Worm (Caenorhabditis elegans): ENCODE measurements around the gene K09D9.14.

Gene K09D9.14

DNA sequence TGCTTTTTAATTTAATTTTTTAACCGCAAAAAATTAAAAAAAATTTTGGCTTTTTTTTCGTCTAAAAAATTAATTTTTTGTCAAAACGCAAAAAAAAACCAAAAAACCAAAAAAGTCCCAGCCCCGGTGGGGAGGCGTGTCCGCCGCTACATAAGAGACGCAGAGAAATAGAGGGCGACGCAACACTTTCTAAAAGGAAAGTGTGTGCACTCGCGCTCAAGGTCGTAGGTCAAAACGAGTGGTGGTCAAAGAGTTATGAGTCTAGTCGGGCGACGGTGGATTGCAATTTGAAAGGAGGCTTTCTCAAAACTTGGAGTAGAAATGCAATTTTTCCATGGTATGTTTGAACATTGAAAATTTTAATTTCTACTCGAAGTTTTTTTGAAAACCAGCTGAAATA, 17.1 kb downstream of the K09D9.14 start (continued):
- TF ChIP-seq cebp-1 (GFP tag; IDR thresholded peaks at IDR 0.05) = no peak
- no peak for TF ChIP-seq cebp-1 (tag; optimal IDR thresholded peaks at IDR 0.05)
- no peak for TF ChIP-seq sea-2 (GFP tag; IDR thresholded peaks at IDR 0.05)

DNA sequence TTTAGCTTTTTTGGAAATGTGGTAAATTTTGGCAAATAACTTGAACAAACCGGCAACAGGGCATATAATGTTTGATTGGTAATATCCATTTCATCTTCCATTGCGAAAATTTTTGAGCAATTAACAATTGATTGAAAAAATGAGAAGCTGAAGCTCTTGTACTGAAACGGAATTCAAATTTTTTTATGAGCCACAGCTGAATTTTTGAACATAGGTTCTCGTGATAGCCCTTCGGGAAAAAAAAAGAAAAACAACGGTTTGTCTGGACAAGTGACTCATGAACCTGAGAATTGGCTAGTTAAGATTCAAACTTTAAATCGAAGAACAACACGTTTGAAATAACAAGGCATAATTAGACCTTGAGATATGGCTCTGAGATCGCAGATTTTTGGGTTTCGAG, 25.8 kb downstream of the K09D9.14 start, which contains the start of gene srx-62:
srx-62 (minus strand) TSS at position 101 of the 400 bp plus-strand sequence.
- TF ChIP-seq egrh-3 (GFP tag; IDR thresholded peaks at IDR 0.05) (no peak), madf-10 (tag; optimal IDR thresholded peaks at IDR 0.05) (no peak), egl-44 (GFP tag; IDR thresholded peaks at IDR 0.05) (no peak)

- TF ChIP-seq ztf-25 (GFP tag; IDR thresholded peaks at IDR 0.05) (no peak), hmg-20 (GFP tag; IDR thresholded peaks at IDR 0.05) (no peak), nfya-1 (tag; optimal IDR thresholded peaks at IDR 0.05; ENCODE audit: borderline replicate concordance, insufficient read depth) (no peak), lin-26 (GFP tag; IDR thresholded peaks at IDR 0.05) (no peak), C06A6.2 (GFP tag; conservative IDR thresholded peaks at IDR 0.05) (no peak), madf-8 (GFP tag; conservative IDR thresholded peaks at IDR 0.05) (no peak), dpl-1 (GFP tag; optimal IDR thresholded peaks at IDR 0.05) (no peak), lin-40 (tag; optimal IDR thresholded peaks at IDR 0.05) (no peak), ekl-4 (GFP tag; IDR thresholded peaks at IDR 0.05) (no peak), lin-35 (GFP tag; optimal IDR thresholded peaks at IDR 0.05) (no peak), C17E4.6 (GFP tag; IDR thresholded peaks at IDR 0.05) (no peak), rcor-1 (GFP tag; IDR thresholded peaks at IDR 0.05) (no peak)
Measured at ce11 chrV:3994048-3994447, 27.6 kb downstream of the K09D9.14 start, which contains the start of gene K09D9.9. TSS of gene K09D9.9 (minus strand) at chrV:3994148.

- TF ChIP-seq Y79H2A.3 (GFP tag; conservative IDR thresholded peaks at IDR 0.05) (no peak), mxl-1 (tag; optimal IDR thresholded peaks at IDR 0.05) (no peak), bed-1 (GFP tag; IDR thresholded peaks at IDR 0.05) (no peak), F10E7.11 (tag; optimal IDR thresholded peaks at IDR 0.05) (no peak), Y53G8AR.9 (GFP tag; conservative IDR thresholded peaks at IDR 0.05) (no peak), B0019.2 (GFP tag; conservative IDR thresholded peaks at IDR 0.05) (no peak), attf-6 (GFP tag; IDR thresholded peaks at IDR 0.05) (no peak), F33H1.4 (GFP tag; IDR thresholded peaks at IDR 0.05) (no peak), nhr-80 (tag; optimal IDR thresholded peaks at IDR 0.05) (no peak), chd-7 (tag; optimal IDR thresholded peaks at IDR 0.05) (no peak), ztf-25 (GFP tag; IDR thresholded peaks at IDR 0.05) (no peak), snpc-3.4 (tag; optimal IDR thresholded peaks at IDR 0.05) (no peak), hlh-12 (tag; optimal IDR thresholded peaks at IDR 0.05) (no peak), ceh-40 (GFP tag; IDR thresholded peaks at IDR 0.05) (no peak), nhr-120 (GFP tag; IDR thresholded peaks at IDR 0.05) (no peak)
Measured at ce11 chrV:3992334-3992733, 29.3 kb downstream of the K09D9.14 start.

DNA sequence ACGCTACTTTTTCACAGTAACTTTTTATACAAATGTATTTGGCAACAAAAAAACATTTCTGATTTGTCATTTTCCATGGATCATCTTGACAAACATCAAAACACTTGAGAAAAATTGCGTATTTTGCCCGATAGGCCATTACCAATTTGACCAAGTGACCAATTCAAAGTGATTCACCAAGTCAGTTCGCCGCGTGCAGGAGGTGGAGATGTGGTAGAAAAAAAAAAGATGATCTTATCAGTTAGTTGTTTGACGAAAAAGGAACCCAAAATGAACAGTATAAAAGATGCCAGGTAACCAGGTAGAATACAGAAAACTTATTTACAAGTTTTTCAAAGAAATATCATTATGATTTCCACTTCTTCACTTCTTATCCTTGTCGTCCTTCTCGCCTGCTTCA, 32.6 kb downstream of the K09D9.14 start, which contains the start of gene nlp-27:
nlp-27 (plus strand) TSS at position 309 of the 400 bp plus-strand sequence.
- no peak for TF ChIP-seq lag-1 (GFP tag; IDR thresholded peaks at IDR 0.05)

All from whole organism, young adult.